Fruit fly (Drosophila melanogaster) whole organism, adult: Measurements from ENCODE around the gene Atf3.

Experiments used
- CG11617 ChIP-seq: fragments of 200-800 bp; sonication (Bioruptor generic); optimal IDR thresholded peaks from 2 replicates; lab custom pipeline; 2017; ENCODE audit warnings: mild to moderate bottlenecking, missing biosample characterization, missing genetic modification reagents, missing genetic modification characterization
- CG12768 ChIP-seq: fragments of 200-800 bp; sonication (Bioruptor generic); optimal IDR thresholded peaks from 2 replicates; lab custom pipeline; 2017; ENCODE audit warnings: missing biosample characterization, missing genetic modification characterization, mild to moderate bottlenecking, moderate library complexity, missing genetic modification reagents
- CG14711 ChIP-seq: fragments of 200-800 bp; sonication (Bioruptor generic); optimal IDR thresholded peaks from 2 replicates; lab custom pipeline; 2018; ENCODE audit warnings: missing biosample characterization, mild to moderate bottlenecking, missing genetic modification characterization, moderate library complexity
- CG1620 ChIP-seq: fragments of 200-800 bp; sonication (Bioruptor generic); optimal IDR thresholded peaks from 2 replicates; lab custom pipeline; 2016; ENCODE audit warnings: missing biosample characterization, missing genetic modification characterization
- CG33017 ChIP-seq: fragments of 200-800 bp; sonication (Bioruptor generic); optimal IDR thresholded peaks from 2 replicates; lab custom pipeline; 2018; ENCODE audit warnings: missing biosample characterization, mild to moderate bottlenecking, missing genetic modification characterization, moderate library complexity
- CG5204 ChIP-seq: fragments of 200-800 bp; sonication (Bioruptor generic); optimal IDR thresholded peaks from 2 replicates; lab custom pipeline; 2016; ENCODE audit warnings: missing biosample characterization, missing genetic modification characterization
- CG7045 ChIP-seq: fragments of 200-800 bp; sonication (Bioruptor generic); optimal IDR thresholded peaks from 2 replicates; lab custom pipeline; 2017; ENCODE audit warnings: missing biosample characterization, mild to moderate bottlenecking, missing genetic modification characterization
- CG7101 ChIP-seq: fragments of 200-800 bp; sonication (Bioruptor generic); optimal IDR thresholded peaks from 2 replicates; lab custom pipeline; 2018; ENCODE audit warnings: missing biosample characterization, mild to moderate bottlenecking, missing genetic modification characterization, moderate library complexity
- Clk ChIP-seq: fragments of 200-800 bp; sonication (Bioruptor generic); optimal IDR thresholded peaks from 2 replicates; lab custom pipeline; 2017; ENCODE audit warnings: missing biosample characterization, missing genetic modification characterization
- Crg-1 ChIP-seq: fragments of 200-800 bp; sonication (Bioruptor generic); optimal IDR thresholded peaks from 2 replicates; lab custom pipeline; 2016; ENCODE audit warnings: missing biosample characterization, missing genetic modification characterization
- Hr96 ChIP-seq: fragments of 200-800 bp; sonication (Bioruptor generic); optimal IDR thresholded peaks from 2 replicates; lab custom pipeline; 2016; ENCODE audit warnings: missing biosample characterization, missing genetic modification characterization
- Mnt ChIP-seq: fragments of 200-800 bp; sonication (Bioruptor generic); optimal IDR thresholded peaks from 2 replicates; lab custom pipeline; 2016; ENCODE audit warnings: missing biosample characterization, mild to moderate bottlenecking, missing genetic modification characterization
- bab1 ChIP-seq: fragments of 200-800 bp; sonication (Bioruptor generic); optimal IDR thresholded peaks from 3 replicates; lab custom pipeline; 2019; ENCODE audit warnings: missing biosample characterization, mild to moderate bottlenecking, missing genetic modification characterization, moderate library complexity
- cic ChIP-seq: fragments of 200-800 bp; sonication (Bioruptor generic); optimal IDR thresholded peaks from 2 replicates; lab custom pipeline; 2017; ENCODE audit warnings: missing biosample characterization, mild to moderate bottlenecking, missing genetic modification characterization, moderate library complexity
- cnc ChIP-seq, 2 experiments: fragments of >200 bp; optimal IDR thresholded peaks; 2 replicates each; lab custom pipeline; 2017
- kay ChIP-seq: fragments of 200-800 bp; sonication (Bioruptor generic); peaks from one replicate; lab custom pipeline; 2016; ENCODE audit warnings: missing biosample characterization, missing genetic modification characterization, borderline replicate concordance
- ovo ChIP-seq: fragments of 200-800 bp; sonication (Bioruptor generic); optimal IDR thresholded peaks from 2 replicates; lab custom pipeline; 2016; ENCODE audit warnings: missing biosample characterization, missing genetic modification characterization
- pad ChIP-seq: fragments of 200-800 bp; sonication (Bioruptor generic); optimal IDR thresholded peaks from 3 replicates; lab custom pipeline; 2017; ENCODE audit warnings: missing biosample characterization, missing genetic modification characterization, mild to moderate bottlenecking, moderate library complexity, missing genetic modification reagents
- tj ChIP-seq: fragments of 200-800 bp; sonication (Bioruptor generic); optimal IDR thresholded peaks from 3 replicates; lab custom pipeline; 2017; ENCODE audit warnings: missing biosample characterization, mild to moderate bottlenecking, missing genetic modification characterization, moderate library complexity
- toe ChIP-seq: fragments of 200-800 bp; sonication (Bioruptor generic); optimal IDR thresholded peaks from 2 replicates; lab custom pipeline; 2016; ENCODE audit warnings: missing biosample characterization, missing genetic modification characterization

Gene Atf3

DNA sequence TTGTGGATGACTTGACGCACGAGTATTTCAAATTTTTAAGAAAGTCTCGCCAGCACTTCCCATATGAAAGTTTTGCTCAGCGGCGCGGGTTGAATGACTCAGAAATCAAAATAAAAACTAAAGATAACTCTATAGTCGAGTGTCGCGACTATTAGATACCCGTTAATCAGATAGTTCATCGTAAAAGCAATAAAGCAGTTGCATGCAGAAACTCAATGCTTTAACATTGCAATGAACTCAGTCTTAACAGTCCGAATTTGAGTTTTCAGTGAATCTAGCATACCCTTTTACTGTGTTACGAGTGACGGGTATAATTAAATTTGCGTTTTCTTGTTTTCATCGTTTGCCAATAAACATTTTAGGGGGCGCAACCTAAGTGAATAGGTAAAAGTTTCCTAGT, 36.1 kb upstream of the Atf3 start:
- TF ChIP-seq CG12768, result no peak
- no peak for TF ChIP-seq kay (GFP tag; lab: Kevin White, UChicago)
- no peak for TF ChIP-seq CG14711 (tag; lab: Kevin White, UChicago)
- no peak for TF ChIP-seq toe
- TF ChIP-seq pad, result no peak
- no peak for TF ChIP-seq Hr96 (GFP tag; lab: Kevin White, UChicago)
- no peak for TF ChIP-seq cic (GFP tag; lab: Kevin White, UChicago)
- TF ChIP-seq CG7045 (GFP tag; lab: Kevin White, UChicago), result no peak
- TF ChIP-seq CG11617 (GFP tag; lab: Kevin White, UChicago), result no peak
- no peak for TF ChIP-seq Mnt (GFP tag; lab: Kevin White, UChicago)
- TF ChIP-seq cnc (optimal IDR thresholded peaks at IDR 0.05; lab: Kevin White, UChicago), result no peak

DNA sequence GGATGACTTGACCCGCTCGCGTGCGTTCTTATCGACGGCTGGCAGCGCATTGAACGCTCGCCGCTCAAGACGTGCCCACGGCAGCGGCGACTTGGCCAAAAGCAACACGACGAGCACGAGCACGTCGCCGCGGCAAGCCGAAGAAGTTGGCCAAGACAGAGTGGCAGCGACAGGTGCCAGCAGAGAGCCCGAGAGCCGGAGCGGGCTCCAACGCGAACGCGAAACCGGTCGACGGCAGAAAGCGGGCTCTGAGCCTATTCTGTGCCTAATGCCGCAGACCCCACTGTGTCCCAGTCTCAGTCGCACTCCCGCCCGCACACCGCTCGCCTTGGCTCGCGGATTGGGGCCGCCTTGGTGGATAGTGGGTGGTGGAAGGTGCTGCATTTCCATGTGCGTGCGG, 33.4 kb upstream of the Atf3 start:
- TF ChIP-seq bab1 (peak; percentile 29), CG1620 (GFP tag; lab: Kevin White, UChicago) (no peak)

DNA sequence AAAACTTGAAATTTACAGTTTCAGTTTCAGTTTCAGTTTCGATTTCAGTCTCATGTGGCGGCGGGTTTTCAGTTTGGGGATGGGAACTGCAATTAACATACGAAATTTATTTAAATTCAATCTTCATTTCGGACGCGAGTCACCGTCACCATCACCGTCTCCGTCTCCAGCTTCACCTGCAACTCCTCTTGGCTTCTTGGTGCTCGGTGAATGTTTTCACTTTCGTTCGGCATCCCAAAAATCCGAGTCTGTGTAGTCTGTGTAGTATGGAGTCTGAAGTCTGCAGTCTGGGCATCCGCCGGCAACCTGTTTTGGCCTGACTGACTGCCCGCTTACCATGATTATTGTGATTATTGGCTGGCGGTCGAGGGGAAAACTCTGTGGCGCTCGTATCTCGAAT, 28.9 kb upstream of the Atf3 start:
- TF ChIP-seq bab1, result no peak
- TF ChIP-seq cic (GFP tag; lab: Kevin White, UChicago), result no peak
- TF ChIP-seq Clk (GFP tag; lab: Kevin White, UChicago), result no peak
- TF ChIP-seq toe, result no peak
- no peak for TF ChIP-seq CG33017
- no peak for TF ChIP-seq tj (GFP tag; lab: Kevin White, UChicago)
- TF ChIP-seq Crg-1 (GFP tag; lab: Kevin White, UChicago), result no peak
- no peak for TF ChIP-seq kay (GFP tag; lab: Kevin White, UChicago)
- no peak for TF ChIP-seq pad
- TF ChIP-seq CG12768, result no peak
- no peak for TF ChIP-seq CG5204
- TF ChIP-seq Hr96 (GFP tag; lab: Kevin White, UChicago), result no peak
- no peak for TF ChIP-seq CG7045 (GFP tag; lab: Kevin White, UChicago)
- TF ChIP-seq CG1620 (GFP tag; lab: Kevin White, UChicago), result no peak
- TF ChIP-seq CG7101 (tag; lab: Kevin White, UChicago), result no peak

DNA sequence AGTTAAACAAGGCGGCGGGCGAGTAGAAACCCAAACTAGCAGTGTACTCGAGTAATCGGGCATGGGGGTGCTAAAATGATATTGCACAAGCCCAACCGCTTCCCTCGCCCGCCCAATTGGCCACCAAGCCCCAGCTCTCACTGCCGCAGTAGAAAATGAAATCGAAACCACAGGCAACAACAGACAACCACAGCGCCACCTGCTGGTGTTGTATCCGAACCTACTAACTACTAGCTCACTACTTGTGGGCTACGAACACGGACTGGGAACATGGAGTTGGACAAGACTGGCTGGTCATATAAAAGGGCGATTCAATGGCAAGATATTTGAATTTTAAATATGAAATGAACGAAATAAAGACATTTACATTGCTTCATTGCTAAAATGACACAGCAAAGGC, 24.8 kb upstream of the Atf3 start:
- no peak for TF ChIP-seq CG12768
- no peak for TF ChIP-seq CG7101 (tag; lab: Kevin White, UChicago)

dm6 chrX:1298287-1298686, 23.2 kb upstream of the Atf3 start, which contains the start of gene CG32811:
Gene CG32811 (minus strand): TSS chrX:1298387.
- TF ChIP-seq kay (GFP tag; lab: Kevin White, UChicago) (no peak), ovo (GFP tag; lab: Kevin White, UChicago) (no peak), CG7045 (GFP tag; lab: Kevin White, UChicago) (no peak), CG1620 (GFP tag; lab: Kevin White, UChicago) (no peak), cnc (optimal IDR thresholded peaks at IDR 0.05; lab: Kevin White, UChicago) (no peak), CG11617 (GFP tag; lab: Kevin White, UChicago) (no peak), cic (GFP tag; lab: Kevin White, UChicago) (no peak), Mnt (GFP tag; lab: Kevin White, UChicago) (no peak), pad (no peak), CG5204 (no peak), CG7101 (tag; lab: Kevin White, UChicago) (no peak), tj (GFP tag; lab: Kevin White, UChicago) (no peak), bab1 (no peak)

dm6 chrX:1288924-1289608, 14.0 kb upstream of the Atf3 start:
- no peak for TF ChIP-seq cic (GFP tag; lab: Kevin White, UChicago)
- no peak for TF ChIP-seq CG7101 (tag; lab: Kevin White, UChicago)
- peak; percentile 95 for TF ChIP-seq pad
- TF ChIP-seq bab1, result peak; percentile 69
- no peak for TF ChIP-seq CG33017
- TF ChIP-seq CG5204, result no peak
- TF ChIP-seq ovo (GFP tag; lab: Kevin White, UChicago), result peak; percentile 73
- no peak for TF ChIP-seq CG14711 (tag; lab: Kevin White, UChicago)
- TF ChIP-seq Clk (GFP tag; lab: Kevin White, UChicago), result no peak
- TF ChIP-seq tj (GFP tag; lab: Kevin White, UChicago), result peak; percentile 13

dm6 chrX:1286868-1287835, 12.1 kb upstream of the Atf3 start, which contains the start of gene CG32812:
Gene CG32812 (plus strand): TSS chrX:1287290.
- TF ChIP-seq CG12768 (no peak), pad (no peak), Crg-1 (GFP tag; lab: Kevin White, UChicago) (no peak), bab1 (no peak), CG5204 (no peak), kay (GFP tag; lab: Kevin White, UChicago) (no peak), cic (GFP tag; lab: Kevin White, UChicago) (no peak), ovo (GFP tag; lab: Kevin White, UChicago) (no peak), CG7101 (tag; lab: Kevin White, UChicago) (no peak), cnc (optimal IDR thresholded peaks at IDR 0.05; lab: Kevin White, UChicago) (no peak), Hr96 (GFP tag; lab: Kevin White, UChicago) (no peak), toe (no peak), CG1620 (GFP tag; lab: Kevin White, UChicago) (no peak), tj (GFP tag; lab: Kevin White, UChicago) (no peak), CG33017 (no peak), Mnt (GFP tag; lab: Kevin White, UChicago) (no peak)
